Worm (Caenorhabditis elegans): ENCODE measurements around the gene lip-1.

- TF ChIP-seq ceh-88 (GFP tag; IDR thresholded peaks at IDR 0.05) (no peak), nhr-77 (tag; optimal IDR thresholded peaks at IDR 0.05) (no peak), egl-13 (tag; optimal IDR thresholded peaks at IDR 0.05) (no peak), unc-30 (tag; optimal IDR thresholded peaks at IDR 0.05) (no peak), mdl-1 (tag; optimal IDR thresholded peaks at IDR 0.05) (no peak), nhr-28 (tag; optimal IDR thresholded peaks at IDR 0.05) (no peak)
These were observed 40.6 kb downstream of the lip-1 start, which contains the start of gene tre-2 for ce11 chrIV:6883342-6883741.
